Fruit fly (Drosophila melanogaster) whole organism, embryonic: ENCODE data around the gene Adar.

Experiments used
- Atf6 ChIP-seq: fragments of 200-800 bp; sonication (Bioruptor generic); IDR thresholded peaks from 2 replicates; pipeline ENCODE4 v1.3.6; 2022; ENCODE audit warnings: missing biosample characterization, missing genetic modification characterization
- CG12236 ChIP-seq: fragments of 200-800 bp; sonication (Bioruptor generic); optimal IDR thresholded peaks from 2 replicates; lab custom pipeline; 2016; ENCODE audit warnings: missing biosample characterization, missing genetic modification characterization
- CG12299 ChIP-seq: fragments of 200-800 bp; sonication (Bioruptor generic); optimal IDR thresholded peaks from 2 replicates; lab custom pipeline; 2018; ENCODE audit warnings: missing biosample characterization, mild to moderate bottlenecking, missing genetic modification characterization
- CG12659 ChIP-seq: fragments of 200-800 bp; sonication (Bioruptor generic); optimal IDR thresholded peaks from 3 replicates; lab custom pipeline; 2017; ENCODE audit warnings: mild to moderate bottlenecking, missing biosample characterization, missing genetic modification reagents, missing genetic modification characterization
- CG13287 ChIP-seq: fragments of 200-800 bp; sonication (Bioruptor generic); IDR thresholded peaks from 2 replicates; pipeline ENCODE4 v1.3.6; 2022; ENCODE audit warnings: missing biosample characterization, missing genetic modification characterization; ENCODE audit not compliant: partially characterized antibody
- CG13624 ChIP-seq: fragments of 200-800 bp; sonication (Bioruptor generic); optimal IDR thresholded peaks from 2 replicates; lab custom pipeline; 2016; ENCODE audit warnings: missing biosample characterization, missing genetic modification characterization
- CG14965 ChIP-seq: fragments of 200-800 bp; sonication (Bioruptor generic); optimal IDR thresholded peaks from 2 replicates; lab custom pipeline; 2016; ENCODE audit warnings: missing biosample characterization, missing genetic modification characterization, borderline replicate concordance
- CG15601 ChIP-seq: fragments of 200-800 bp; sonication (Bioruptor generic); optimal IDR thresholded peaks from 3 replicates; lab custom pipeline; 2019; ENCODE audit warnings: missing biosample characterization, mild to moderate bottlenecking, missing genetic modification characterization, moderate library complexity
- CG34224 ChIP-seq: fragments of 200-800 bp; sonication (Bioruptor generic); IDR thresholded peaks from 3 replicates; pipeline ENCODE4 v1.3.6; 2022; ENCODE audit warnings: missing biosample characterization, missing genetic modification characterization; ENCODE audit not compliant: partially characterized antibody
- CG5180 ChIP-seq: fragments of 200-800 bp; sonication (Bioruptor generic); optimal IDR thresholded peaks from 3 replicates; lab custom pipeline; 2017; ENCODE audit warnings: missing biosample characterization, missing genetic modification characterization, mild to moderate bottlenecking, moderate library complexity, missing genetic modification reagents
- CG7963 ChIP-seq: fragments of 200-800 bp; sonication (Bioruptor generic); IDR thresholded peaks from 3 replicates; pipeline ENCODE4 v1.3.6; 2022; ENCODE audit warnings: missing biosample characterization, missing genetic modification characterization; ENCODE audit not compliant: partially characterized antibody
- CG9817 ChIP-seq: fragments of 200-800 bp; sonication (Bioruptor generic); optimal IDR thresholded peaks from 2 replicates; lab custom pipeline; 2018; ENCODE audit warnings: missing biosample characterization, mild to moderate bottlenecking, missing genetic modification characterization, moderate library complexity
- Camta ChIP-seq: fragments of 200-800 bp; sonication (Bioruptor generic); optimal IDR thresholded peaks from 2 replicates; lab custom pipeline; 2016; ENCODE audit warnings: missing biosample characterization, missing genetic modification characterization
- Dref ChIP-seq: fragments of 200-800 bp; sonication (Bioruptor generic); IDR thresholded peaks from 2 replicates; pipeline ENCODE4 v1.3.6; 2022; ENCODE audit warnings: missing biosample characterization, missing genetic modification characterization
- E2f2 ChIP-seq: fragments of 200-800 bp; sonication (Bioruptor generic); IDR thresholded peaks from 2 replicates; pipeline ENCODE4 v1.3.6; 2022; ENCODE audit warnings: missing biosample characterization, missing genetic modification characterization
- Gsc ChIP-seq: fragments of 200-800 bp; sonication (Bioruptor generic); IDR thresholded peaks from 2 replicates; pipeline ENCODE4 v1.3.6; 2022; ENCODE audit warnings: missing biosample characterization, missing genetic modification characterization
- Hsf ChIP-seq: fragments of 200-800 bp; sonication (Bioruptor generic); optimal IDR thresholded peaks from 3 replicates; lab custom pipeline; 2016; ENCODE audit warnings: missing biosample characterization, missing genetic modification characterization
- Lpt ChIP-seq: fragments of >200 bp; optimal IDR thresholded peaks from 2 replicates; lab custom pipeline; 2018; ENCODE audit warnings: missing biosample characterization, missing genetic modification characterization
- NK7.1 ChIP-seq: fragments of 200-800 bp; sonication (Bioruptor generic); optimal IDR thresholded peaks from 3 replicates; lab custom pipeline; 2016; ENCODE audit warnings: missing biosample characterization, missing genetic modification characterization
- Nf-YC ChIP-seq: fragments of 200-800 bp; optimal IDR thresholded peaks from 3 replicates; lab custom pipeline; 2019; ENCODE audit warnings: missing biosample characterization, mild to moderate bottlenecking, missing genetic modification characterization, moderate library complexity
- Pdp1 ChIP-seq, 2 experiments: fragments of 200-800 bp; sonication (Bioruptor generic); optimal IDR thresholded peaks; 3 replicates each; lab custom pipeline; 2016; ENCODE audit warnings: missing biosample characterization in 2 of 2, missing genetic modification characterization in 2 of 2, mild to moderate bottlenecking in 1 of 2, moderate library complexity in 1 of 2
- Rfx ChIP-seq: fragments of 200-800 bp; sonication (Bioruptor generic); IDR thresholded peaks from 2 replicates; pipeline ENCODE4 v1.3.6; 2022; ENCODE audit warnings: missing biosample characterization, missing genetic modification characterization
- Spps ChIP-seq: fragments of 200-800 bp; sonication (Bioruptor generic); optimal IDR thresholded peaks from 2 replicates; lab custom pipeline; 2018; ENCODE audit warnings: missing biosample characterization, mild to moderate bottlenecking, missing genetic modification characterization
- Tbp ChIP-seq: fragments of >200 bp; optimal IDR thresholded peaks from 2 replicates; lab custom pipeline; 2018; ENCODE audit warnings: missing biosample characterization, missing genetic modification characterization
- amos ChIP-seq: fragments of 200-800 bp; sonication (Bioruptor generic); IDR thresholded peaks from 2 replicates; pipeline ENCODE4 v1.3.6; 2022; ENCODE audit warnings: missing biosample characterization, missing genetic modification characterization; ENCODE audit not compliant: partially characterized antibody
- ara ChIP-seq: fragments of 200-800 bp; sonication (Bioruptor generic); IDR thresholded peaks from 2 replicates; pipeline ENCODE4 v1.3.6; 2022; ENCODE audit warnings: missing biosample characterization, missing genetic modification characterization
- bab2 ChIP-seq: fragments of 200-800 bp; sonication (Bioruptor generic); optimal IDR thresholded peaks from 2 replicates; lab custom pipeline; 2016; ENCODE audit warnings: missing biosample characterization, missing genetic modification characterization
- bbx ChIP-seq: fragments of 200-800 bp; sonication (Bioruptor generic); IDR thresholded peaks from 2 replicates; pipeline ENCODE4 v1.3.6; 2022; ENCODE audit warnings: missing biosample characterization, missing genetic modification characterization; ENCODE audit not compliant: partially characterized antibody
- cwo ChIP-seq: fragments of 200-800 bp; sonication (Bioruptor generic); optimal IDR thresholded peaks from 3 replicates; lab custom pipeline; 2017; ENCODE audit warnings: missing biosample characterization, missing genetic modification characterization, mild to moderate bottlenecking, moderate library complexity, missing genetic modification reagents
- dan ChIP-seq: fragments of 200-800 bp; sonication (Bioruptor generic); IDR thresholded peaks from 2 replicates; pipeline ENCODE4 v1.3.6; 2022; ENCODE audit warnings: missing biosample characterization, missing genetic modification characterization
- fru ChIP-seq: fragments of >200 bp; optimal IDR thresholded peaks from 2 replicates; lab custom pipeline; 2017
- ftz-f1 ChIP-seq: fragments of 200-800 bp; sonication (Bioruptor generic); optimal IDR thresholded peaks from 2 replicates; lab custom pipeline; 2016; ENCODE audit warnings: missing biosample characterization, missing genetic modification characterization
- gsb ChIP-seq: fragments of 200-800 bp; sonication (Bioruptor generic); IDR thresholded peaks from 2 replicates; pipeline ENCODE4 v1.3.6; 2022; ENCODE audit warnings: missing biosample characterization, missing genetic modification characterization
- gt ChIP-seq: fragments of 200-800 bp; sonication (Bioruptor generic); IDR thresholded peaks from 2 replicates; pipeline ENCODE4 v1.3.6; 2022; ENCODE audit warnings: missing biosample characterization, missing genetic modification characterization
- ken ChIP-seq: fragments of 200-800 bp; sonication (Bioruptor generic); IDR thresholded peaks from 3 replicates; pipeline ENCODE4 v1.3.6; 2022; ENCODE audit warnings: missing biosample characterization, missing genetic modification characterization
- knrl ChIP-seq: fragments of 200-800 bp; sonication (Bioruptor generic); IDR thresholded peaks from 3 replicates; pipeline ENCODE4 v1.3.6; 2022; ENCODE audit warnings: missing biosample characterization, missing genetic modification characterization; ENCODE audit not compliant: partially characterized antibody
- lilli ChIP-seq: fragments of 200-800 bp; sonication (Bioruptor generic); optimal IDR thresholded peaks from 3 replicates; lab custom pipeline; 2016; ENCODE audit warnings: missing biosample characterization, missing genetic modification characterization
- mam ChIP-seq: fragments of 200-800 bp; sonication (Bioruptor generic); optimal IDR thresholded peaks from 3 replicates; lab custom pipeline; 2016; ENCODE audit warnings: missing biosample characterization, missing genetic modification characterization
- odd ChIP-seq: fragments of 200-800 bp; sonication (Bioruptor generic); optimal IDR thresholded peaks from 2 replicates; lab custom pipeline; 2017; ENCODE audit warnings: missing biosample characterization, mild to moderate bottlenecking, missing genetic modification characterization
- pho ChIP-seq: fragments of 200-800 bp; sonication (Bioruptor generic); optimal IDR thresholded peaks from 2 replicates; lab custom pipeline; 2016; ENCODE audit warnings: missing biosample characterization, missing genetic modification characterization
- pum ChIP-seq: fragments of 200-800 bp; sonication (Bioruptor generic); optimal IDR thresholded peaks from 2 replicates; lab custom pipeline; 2016; ENCODE audit warnings: missing biosample characterization, missing genetic modification characterization
- pzg ChIP-seq: fragments of 200-800 bp; sonication (Bioruptor generic); optimal IDR thresholded peaks from 3 replicates; lab custom pipeline; 2018; ENCODE audit warnings: missing biosample characterization, mild to moderate bottlenecking, missing genetic modification characterization, moderate library complexity
- sens-2 ChIP-seq: fragments of 200-800 bp; sonication (Bioruptor generic); IDR thresholded peaks from 2 replicates; pipeline ENCODE4 v1.3.6; 2022; ENCODE audit warnings: missing biosample characterization, missing genetic modification characterization
- sqz ChIP-seq: fragments of 200-800 bp; sonication (Bioruptor generic); optimal IDR thresholded peaks from 3 replicates; lab custom pipeline; 2018; ENCODE audit warnings: missing biosample characterization, mild to moderate bottlenecking, missing genetic modification characterization
- stwl ChIP-seq: fragments of 200-800 bp; sonication (Bioruptor generic); optimal IDR thresholded peaks from 3 replicates; lab custom pipeline; 2018; ENCODE audit warnings: missing biosample characterization, mild to moderate bottlenecking, missing genetic modification characterization, moderate library complexity
- tin ChIP-seq: fragments of 200-800 bp; sonication (Bioruptor generic); optimal IDR thresholded peaks from 3 replicates; lab custom pipeline; 2016; ENCODE audit warnings: missing biosample characterization, missing genetic modification characterization
- tna ChIP-seq: fragments of 200-800 bp; sonication (Bioruptor generic); IDR thresholded peaks from 2 replicates; pipeline ENCODE4 v1.3.6; 2022; ENCODE audit warnings: missing biosample characterization, missing genetic modification characterization; ENCODE audit not compliant: partially characterized antibody
- trem ChIP-seq: fragments of 200-800 bp; optimal IDR thresholded peaks from 3 replicates; lab custom pipeline; 2019; ENCODE audit warnings: missing biosample characterization, mild to moderate bottlenecking, missing genetic modification characterization, moderate library complexity
- vfl ChIP-seq: fragments of 200-800 bp; sonication (Bioruptor generic); optimal IDR thresholded peaks from 2 replicates; lab custom pipeline; 2016; ENCODE audit warnings: missing biosample characterization, missing genetic modification characterization
- wor ChIP-seq: fragments of 200-800 bp; sonication (Bioruptor generic); IDR thresholded peaks from 2 replicates; pipeline ENCODE4 v1.3.6; 2022; ENCODE audit warnings: missing biosample characterization, missing genetic modification characterization

The Adar gene

DNA sequence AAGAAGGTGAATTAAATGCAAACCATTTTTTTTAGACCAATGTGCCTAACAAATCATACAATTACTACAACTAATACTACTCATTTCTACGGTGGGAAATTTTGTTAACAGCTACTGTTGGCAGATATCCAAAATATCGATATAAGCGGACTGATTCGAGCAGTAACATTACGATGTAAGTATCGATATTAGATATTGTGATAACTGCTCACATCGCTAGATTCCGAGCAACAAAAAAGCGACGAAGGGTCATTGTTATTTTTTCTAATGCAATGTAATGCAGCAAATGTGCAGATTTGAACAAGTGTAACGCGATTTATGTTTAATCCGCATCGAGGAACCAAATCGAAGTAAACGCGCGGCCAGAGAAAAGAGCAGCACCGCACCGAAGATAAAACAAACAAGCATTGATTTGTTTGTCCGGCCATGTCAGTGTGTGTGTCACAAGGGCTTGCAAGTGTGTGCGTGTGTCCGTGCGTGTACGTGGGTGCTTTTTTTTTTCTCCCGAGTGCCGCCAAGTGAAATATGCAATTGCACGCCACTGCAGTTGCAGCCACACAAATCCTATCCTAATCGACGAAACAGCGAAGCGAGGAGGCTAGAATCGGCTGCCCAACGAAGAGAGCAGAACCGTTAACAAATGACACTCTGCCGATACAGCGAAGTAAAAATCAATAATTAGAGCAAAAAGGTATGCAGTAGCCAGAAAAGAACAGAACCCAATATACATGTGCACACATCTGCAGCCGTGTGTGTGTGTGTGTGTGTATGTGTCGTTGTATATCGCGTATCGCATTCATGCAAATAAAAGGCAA is at the start of gene Adar, which contains the start of gene prage (continued):
- TF ChIP-seq Gsc (GFP tag; lab: Robert Waterston, UW), result no peak
- no peak for TF ChIP-seq CG5180
- no peak for TF ChIP-seq Nf-YC (tag; lab: Kevin White, UChicago)
- no peak for TF ChIP-seq Hsf (GFP tag; lab: Kevin White, UChicago)
- TF ChIP-seq pum (GFP tag; lab: Kevin White, UChicago), result no peak
- no peak for TF ChIP-seq ftz-f1 (GFP tag; lab: Kevin White, UChicago)
- no peak for TF ChIP-seq Tbp (GFP tag; lab: Kevin White, UChicago)
- no peak for TF ChIP-seq CG14965 (GFP tag; lab: Kevin White, UChicago)
- no peak for TF ChIP-seq vfl (GFP tag; lab: Kevin White, UChicago)
- no peak for TF ChIP-seq dan (GFP tag; lab: Robert Waterston, UW)
- no peak for TF ChIP-seq bab2 (GFP tag; lab: Kevin White, UChicago)
- peak; percentile 51 for TF ChIP-seq tna (GFP tag; lab: Robert Waterston, UW)
- TF ChIP-seq NK7.1, result no peak
- TF ChIP-seq CG34224, result peak; percentile 65
- no peak for TF ChIP-seq pho
- peak; percentile 32 for TF ChIP-seq mam (GFP tag; lab: Kevin White, UChicago)
- peak in 1 of 2 experiments; percentile 49 for TF ChIP-seq Pdp1 (GFP tag; optimal IDR thresholded peaks at IDR 0.05; lab: Kevin White, UChicago)
- TF ChIP-seq CG15601 (tag; lab: Kevin White, UChicago), result no peak
- TF ChIP-seq CG13624 (GFP tag; lab: Kevin White, UChicago), result no peak
- TF ChIP-seq pzg (GFP tag; lab: Kevin White, UChicago), result peak; percentile 54
- TF ChIP-seq cwo (GFP tag; lab: Kevin White, UChicago), result no peak
- TF ChIP-seq sens-2 (GFP tag; lab: Robert Waterston, UW), result peak; percentile 59; the same call in 1 of the 2 replicates
- TF ChIP-seq tin (GFP tag; lab: Kevin White, UChicago), result no peak
- no peak for TF ChIP-seq Spps (tag; lab: Kevin White, UChicago)
- TF ChIP-seq CG12299 (tag; lab: Kevin White, UChicago), result no peak
- no peak for TF ChIP-seq wor (GFP tag; lab: Robert Waterston, UW)
- no peak for TF ChIP-seq Atf6 (GFP tag; lab: Robert Waterston, UW)
- no peak for TF ChIP-seq fru (lab: Kevin White, UChicago)
- TF ChIP-seq Rfx (GFP tag; lab: Robert Waterston, UW), result peak; percentile 54
- TF ChIP-seq Lpt, result no peak
- peak; percentile 21 for TF ChIP-seq Camta (GFP tag; lab: Kevin White, UChicago)
- no peak for TF ChIP-seq ken (GFP tag; lab: Robert Waterston, UW)
- TF ChIP-seq gsb, result no peak
- TF ChIP-seq stwl, result no peak
- no peak for TF ChIP-seq CG9817 (tag; lab: Kevin White, UChicago)
- TF ChIP-seq trem (tag; lab: Kevin White, UChicago), result peak; percentile 30
- TF ChIP-seq gt (GFP tag; lab: Robert Waterston, UW), result no peak
- TF ChIP-seq CG13287 (GFP tag; lab: Robert Waterston, UW), result peak; percentile 76
- TF ChIP-seq lilli (GFP tag; lab: Kevin White, UChicago), result no peak
- TF ChIP-seq CG12659, result peak; percentile 15
- TF ChIP-seq ara (GFP tag; lab: Robert Waterston, UW), result no peak
- TF ChIP-seq odd (GFP tag; lab: Kevin White, UChicago), result no peak
- TF ChIP-seq sqz (GFP tag; lab: Kevin White, UChicago), result peak; percentile 52
- TF ChIP-seq CG7963 (GFP tag; lab: Robert Waterston, UW), result peak; percentile 58; the same call in 2 of the 3 replicates
- TF ChIP-seq knrl, result peak; percentile 77
- no peak for TF ChIP-seq CG12236 (GFP tag; lab: Kevin White, UChicago)
- peak; percentile 84 for TF ChIP-seq amos
- 0 out of 2 replicates have a peak, but pooled peaks have one; percentile 21 for TF ChIP-seq E2f2 (GFP tag; lab: Robert Waterston, UW)
- peak; percentile 81 for TF ChIP-seq Dref
- TF ChIP-seq bbx (GFP tag; lab: Robert Waterston, UW), result peak; percentile 85
